Worm (Caenorhabditis elegans) whole organism, young adult: ENCODE data around the gene F54F7.14.

ENCODE experiments used
- B0035.1 ChIP-seq: sonication (generic microtip); optimal IDR thresholded peaks from 2 replicates; lab custom pipeline; 2016; ENCODE audit warnings: missing genetic modification characterization, mild to moderate bottlenecking, missing compliant biosample characterization, missing genotype, missing genetic modification reagents
- C17E4.6 ChIP-seq: fragments of 200-800 bp; sonication (Bioruptor generic); IDR thresholded peaks from 2 replicates; pipeline ENCODE4 v1.3.6; 2022; ENCODE audit warnings: missing genetic modification reagents, missing genetic modification characterization, missing compliant biosample characterization
- F22D6.2 ChIP-seq: sonication (generic microtip); optimal IDR thresholded peaks from 2 replicates; lab custom pipeline; 2016; ENCODE audit warnings: mild to moderate bottlenecking, missing genetic modification characterization, missing compliant biosample characterization
- F33H1.4 ChIP-seq: fragments of 200-800 bp; sonication (Bioruptor generic); IDR thresholded peaks from 2 replicates; pipeline ENCODE4 v1.3.6; 2022; ENCODE audit warnings: missing genetic modification reagents, missing genetic modification characterization, missing compliant biosample characterization
- F39B2.1 ChIP-seq: fragments of 200-800 bp; sonication (Bioruptor generic); IDR thresholded peaks from 2 replicates; pipeline ENCODE4 v1.3.6; 2022; ENCODE audit warnings: missing genetic modification reagents, missing genetic modification characterization, missing compliant biosample characterization
- F52B5.7 ChIP-seq: sonication (generic microtip); optimal IDR thresholded peaks from 2 replicates; lab custom pipeline; 2016; ENCODE audit warnings: mild to moderate bottlenecking, missing genetic modification characterization, missing compliant biosample characterization
- F57A8.1 ChIP-seq: fragments of 200-800 bp; sonication (Bioruptor generic); optimal IDR thresholded peaks from 2 replicates; lab custom pipeline; 2018; ENCODE audit warnings: mild to moderate bottlenecking, missing genetic modification characterization, moderate library complexity, missing compliant biosample characterization
- T07F8.4 ChIP-seq: sonication (generic microtip); optimal IDR thresholded peaks from 2 replicates; lab custom pipeline; 2016; ENCODE audit warnings: mild to moderate bottlenecking, missing genetic modification characterization, moderate library complexity, missing compliant biosample characterization
- T26A5.8 ChIP-seq: sonication (generic microtip); optimal IDR thresholded peaks from 2 replicates; lab custom pipeline; 2016; ENCODE audit warnings: missing genetic modification characterization, missing compliant biosample characterization
- Y56A3A.18 ChIP-seq: fragments of 200-800 bp; sonication (Bioruptor generic); IDR thresholded peaks from 2 replicates; pipeline ENCODE4 v1.3.6; 2022; ENCODE audit warnings: missing genetic modification reagents, missing genetic modification characterization, missing compliant biosample characterization
- Y79H2A.3 ChIP-seq: fragments of 200-800 bp; sonication (Bioruptor generic); conservative IDR thresholded peaks from 2 replicates; pipeline ENCODE4 v1.3.6; 2022; ENCODE audit warnings: missing genetic modification reagents, missing genetic modification characterization, missing compliant biosample characterization
- ZK185.1 ChIP-seq: sonication (generic microtip); optimal IDR thresholded peaks from 2 replicates; lab custom pipeline; 2016; ENCODE audit warnings: mild to moderate bottlenecking, missing genetic modification characterization, missing compliant biosample characterization; ENCODE audit not compliant: poor library complexity, severe bottlenecking
- ama-1 ChIP-seq, 3 experiments: fragments of 150-350 bp in 1 of 3; sonication (generic microtip) in 2 of 3; optimal IDR thresholded peaks; 2 replicates each; lab custom pipeline; 2014 to 2018; ENCODE audit warnings: missing biosample characterization in 2 of 3, missing genetic modification characterization in 2 of 3, missing genetic modification reagents in 2 of 3
- athp-1 ChIP-seq: sonication (generic microtip); optimal IDR thresholded peaks from 2 replicates; lab custom pipeline; 2017; ENCODE audit warnings: mild to moderate bottlenecking, missing genetic modification characterization, missing compliant biosample characterization
- attf-5 ChIP-seq: fragments of 200-800 bp; sonication (Bioruptor generic); optimal IDR thresholded peaks from 2 replicates; lab custom pipeline; 2018; ENCODE audit warnings: mild to moderate bottlenecking, missing genetic modification characterization, missing compliant biosample characterization
- attf-6 ChIP-seq: fragments of 200-800 bp; sonication (Bioruptor generic); IDR thresholded peaks from 2 replicates; pipeline ENCODE4 v1.3.6; 2022; ENCODE audit warnings: missing genetic modification reagents, missing genetic modification characterization, missing compliant biosample characterization
- bed-1 ChIP-seq: fragments of 200-800 bp; sonication (Bioruptor generic); IDR thresholded peaks from 2 replicates; pipeline ENCODE4 v1.3.6; 2022; ENCODE audit warnings: missing genetic modification reagents, missing genetic modification characterization, missing compliant biosample characterization
- bed-2 ChIP-seq: fragments of 200-800 bp; sonication (Bioruptor generic); IDR thresholded peaks from 2 replicates; pipeline ENCODE4 v1.3.6; 2022; ENCODE audit warnings: missing genetic modification reagents, missing genetic modification characterization, missing compliant biosample characterization
- cebp-2 ChIP-seq: fragments of 200-800 bp; sonication (Bioruptor generic); IDR thresholded peaks from 2 replicates; pipeline ENCODE4 v1.3.6; 2022; ENCODE audit warnings: missing genetic modification characterization, missing compliant biosample characterization
- ceh-40 ChIP-seq: fragments of 200-800 bp; sonication (Bioruptor generic); IDR thresholded peaks from 2 replicates; pipeline ENCODE4 v1.3.6; 2022; ENCODE audit warnings: missing genetic modification characterization, missing compliant biosample characterization
- ceh-58 ChIP-seq: fragments of 200-800 bp; sonication (Bioruptor generic); IDR thresholded peaks from 2 replicates; pipeline ENCODE4 v1.3.6; 2022; ENCODE audit warnings: missing genetic modification characterization, missing compliant biosample characterization
- ceh-91 ChIP-seq: fragments of 200-800 bp; sonication (Bioruptor generic); IDR thresholded peaks from 2 replicates; pipeline ENCODE4 v1.3.6; 2022; ENCODE audit warnings: missing genetic modification reagents, missing genetic modification characterization, missing compliant biosample characterization
- die-1 ChIP-seq: sonication (generic microtip); optimal IDR thresholded peaks from 2 replicates; lab custom pipeline; 2016; ENCODE audit warnings: missing genotype, mild to moderate bottlenecking, missing genetic modification characterization, missing compliant biosample characterization
- dpff-1 ChIP-seq: sonication (generic microtip); optimal IDR thresholded peaks from 2 replicates; lab custom pipeline; 2017; ENCODE audit warnings: mild to moderate bottlenecking, missing genetic modification characterization, missing compliant biosample characterization
- efl-1 ChIP-seq: fragments of 150-350 bp; optimal IDR thresholded peaks from 2 replicates; lab custom pipeline; 2014; ENCODE audit warnings: missing biosample characterization, missing genetic modification reagents, missing genetic modification characterization
- egl-44 ChIP-seq: fragments of 200-800 bp; sonication (Bioruptor generic); IDR thresholded peaks from 2 replicates; pipeline ENCODE4 v1.3.6; 2022; ENCODE audit warnings: missing genetic modification reagents, missing genetic modification characterization, missing compliant biosample characterization
- ets-4 ChIP-seq: fragments of 200-800 bp; sonication (Bioruptor generic); optimal IDR thresholded peaks from 2 replicates; lab custom pipeline; 2018; ENCODE audit warnings: mild to moderate bottlenecking, missing genetic modification characterization, missing compliant biosample characterization
- gei-17 ChIP-seq: fragments of 200-800 bp; sonication (Bioruptor generic); optimal IDR thresholded peaks from 2 replicates; lab custom pipeline; 2018; ENCODE audit warnings: mild to moderate bottlenecking, missing genetic modification characterization, missing compliant biosample characterization
- lsl-1 ChIP-seq: fragments of 200-800 bp; sonication (Bioruptor generic); optimal IDR thresholded peaks from 2 replicates; lab custom pipeline; 2018; ENCODE audit warnings: mild to moderate bottlenecking, missing genetic modification characterization, moderate library complexity, missing compliant biosample characterization
- lsy-27 ChIP-seq: sonication (generic microtip); optimal IDR thresholded peaks from 2 replicates; lab custom pipeline; 2017; ENCODE audit warnings: missing genetic modification characterization, mild to moderate bottlenecking, missing compliant biosample characterization, antibody characterized with exemption, missing genotype, borderline replicate concordance; ENCODE audit not compliant: insufficient read depth
- nhr-179 ChIP-seq: sonication (generic microtip); optimal IDR thresholded peaks from 2 replicates; lab custom pipeline; 2016; ENCODE audit warnings: mild to moderate bottlenecking, missing genetic modification characterization, missing compliant biosample characterization
- rcor-1 ChIP-seq: fragments of 200-800 bp; sonication (Bioruptor generic); IDR thresholded peaks from 2 replicates; pipeline ENCODE4 v1.3.6; 2022; ENCODE audit warnings: missing genetic modification reagents, missing genetic modification characterization, missing compliant biosample characterization
- snpc-4 ChIP-seq, 5 experiments: fragments of 150-350 bp in 1 of 5; sonication (generic microtip) in 4 of 5; optimal IDR thresholded peaks; 2 replicates each; lab custom pipeline; 2014 to 2018; ENCODE audit warnings: missing genetic modification characterization in 5 of 5, missing biosample characterization in 3 of 5, antibody characterized with exemption in 2 of 5, mild to moderate bottlenecking in 2 of 5, missing compliant biosample characterization in 2 of 5, missing genotype in 2 of 5, moderate library complexity in 2 of 5, missing genetic modification reagents in 1 of 5
- tbp1 ChIP-seq: fragments of 200-800 bp; sonication (Bioruptor generic); optimal IDR thresholded peaks from 2 replicates; lab custom pipeline; 2018; ENCODE audit warnings: mild to moderate bottlenecking, missing genetic modification characterization, missing compliant biosample characterization
- ztf-22 ChIP-seq: fragments of 200-800 bp; sonication (Bioruptor generic); optimal IDR thresholded peaks from 2 replicates; lab custom pipeline; 2018; ENCODE audit warnings: mild to moderate bottlenecking, missing genetic modification characterization, moderate library complexity, missing compliant biosample characterization
- ztf-25 ChIP-seq: fragments of 200-800 bp; sonication (Bioruptor generic); IDR thresholded peaks from 2 replicates; pipeline ENCODE4 v1.3.6; 2022; ENCODE audit warnings: missing genetic modification reagents, missing genetic modification characterization, missing compliant biosample characterization
- ztf-28 ChIP-seq: fragments of 200-800 bp; sonication (Bioruptor generic); IDR thresholded peaks from 2 replicates; pipeline ENCODE4 v1.3.6; 2022; ENCODE audit warnings: missing genetic modification reagents, missing genetic modification characterization, missing compliant biosample characterization
- ztf-6 ChIP-seq: fragments of 200-800 bp; sonication (Bioruptor generic); IDR thresholded peaks from 2 replicates; pipeline ENCODE4 v1.3.6; 2022; ENCODE audit warnings: missing genetic modification reagents, missing genetic modification characterization, missing compliant biosample characterization

Gene F54F7.14

ce11 chrX:11823704-11824103, 27.0 kb upstream of the F54F7.14 start, which contains the start of gene tag-241:
tag-241 (plus strand) TSS chrX:11824004.
- TF ChIP-seq ztf-28 (no peak), T07F8.4 (tag; lab: Kevin White, UChicago) (no peak), B0035.1 (tag; lab: Kevin White, UChicago) (no peak), F52B5.7 (no peak), F22D6.2 (no peak), ceh-91 (GFP tag; lab: Robert Waterston, UW) (no peak), die-1 (no peak), ceh-58 (GFP tag; lab: Robert Waterston, UW) (no peak), ets-4 (GFP tag; lab: Kevin White, UChicago) (no peak), bed-2 (no peak), snpc-4 (GFP tag; optimal IDR thresholded peaks at IDR 0.05; lab: Kevin White, UChicago) (no peak), snpc-4 (tag; optimal IDR thresholded peaks at IDR 0.05; lab: Kevin White, UChicago) (no peak), T26A5.8 (tag; lab: Kevin White, UChicago) (no peak)

- TF ChIP-seq F57A8.1 (GFP tag; lab: Kevin White, UChicago) (no peak), lsy-27 (tag; lab: Kevin White, UChicago) (no peak)
- TF ChIP-seq, all 124 proteins: peak for 0
Measured at ce11 chrX:11826892-11827291, 23.8 kb upstream of the F54F7.14 start.

DNA sequence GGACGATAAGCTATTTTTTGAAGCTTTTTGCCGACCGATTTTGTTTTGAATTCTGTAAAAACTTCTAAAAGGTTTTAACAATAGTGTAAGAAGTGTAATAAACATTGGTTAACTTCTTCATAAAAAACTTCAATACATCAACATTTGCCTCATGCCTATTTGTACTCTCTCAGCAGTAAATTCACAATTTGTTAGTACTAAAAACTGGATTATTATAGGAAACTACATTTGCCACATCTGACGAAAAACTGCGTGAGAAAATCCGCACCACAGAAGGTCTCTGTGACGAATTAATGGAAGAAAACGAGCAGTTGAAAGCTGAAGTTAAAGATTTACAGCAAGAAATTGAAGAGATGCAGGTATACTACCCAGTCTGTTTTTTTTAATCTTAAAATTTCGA, 23.1 kb upstream of the F54F7.14 start:
- no peak for TF ChIP-seq athp-1 (tag; lab: Kevin White, UChicago)
- no peak for TF ChIP-seq F39B2.1 (GFP tag; lab: Robert Waterston, UW)
- no peak for TF ChIP-seq bed-1
- no peak for TF ChIP-seq Y79H2A.3
- no peak for TF ChIP-seq tbp1 (GFP tag; lab: Kevin White, UChicago)
- no peak for TF ChIP-seq gei-17 (GFP tag; lab: Kevin White, UChicago)
- TF ChIP-seq ztf-28 = no peak
- TF ChIP-seq ceh-40 = no peak
- TF ChIP-seq rcor-1 (GFP tag; lab: Robert Waterston, UW) = no peak
- TF ChIP-seq ztf-25 (GFP tag; lab: Robert Waterston, UW) = no peak
- TF ChIP-seq ZK185.1 (tag; lab: Kevin White, UChicago) = no peak
- TF ChIP-seq lsy-27 (tag; lab: Kevin White, UChicago) = no peak
- no peak for TF ChIP-seq attf-6 (GFP tag; lab: Robert Waterston, UW)
- no peak for TF ChIP-seq ama-1 (optimal IDR thresholded peaks at IDR 0.05; lab: Kevin White, UChicago)
- no peak for TF ChIP-seq ama-1 (GFP tag; optimal IDR thresholded peaks at IDR 0.05; lab: Kevin White, UChicago)
- TF ChIP-seq Y56A3A.18 (GFP tag; lab: Robert Waterston, UW) = no peak
- no peak for TF ChIP-seq cebp-2 (GFP tag; lab: Robert Waterston, UW)
- no peak for TF ChIP-seq egl-44 (GFP tag; lab: Robert Waterston, UW)
- no peak for TF ChIP-seq ztf-22 (GFP tag; lab: Kevin White, UChicago)

DNA sequence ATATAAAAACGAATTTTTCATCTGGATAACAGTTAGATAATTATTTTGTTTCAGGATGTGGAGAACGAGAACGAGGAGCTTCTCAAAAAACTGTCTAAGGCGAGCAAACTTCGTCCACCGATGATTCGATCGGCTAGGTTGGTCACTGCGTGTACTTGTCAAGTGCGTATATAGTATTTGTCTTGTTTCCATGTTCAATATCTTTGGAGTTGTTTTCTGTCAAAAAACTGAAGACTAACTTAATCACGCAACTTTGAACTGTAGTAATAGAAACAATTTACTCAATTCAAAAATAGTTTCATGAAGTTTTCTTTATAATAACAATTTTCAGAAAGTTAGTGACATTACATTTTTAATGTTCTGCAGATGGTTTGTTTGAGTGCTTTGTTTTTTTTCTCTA, 22.0 kb upstream of the F54F7.14 start:
- no peak for TF ChIP-seq tbp1 (GFP tag; lab: Kevin White, UChicago)
- no peak for TF ChIP-seq lsl-1 (GFP tag; lab: Kevin White, UChicago)
- no peak for TF ChIP-seq ztf-6 (GFP tag; lab: Robert Waterston, UW)
- no peak for TF ChIP-seq nhr-179 (tag; lab: Kevin White, UChicago)
- TF ChIP-seq attf-5 (GFP tag; lab: Kevin White, UChicago) = no peak
- no peak for TF ChIP-seq F33H1.4 (GFP tag; lab: Robert Waterston, UW)
- TF ChIP-seq ets-4 (GFP tag; lab: Kevin White, UChicago) = no peak
- TF ChIP-seq efl-1 (GFP tag; lab: Kevin White, UChicago) = no peak
- TF ChIP-seq dpff-1 (tag; lab: Kevin White, UChicago) = no peak
- no peak for TF ChIP-seq C17E4.6 (GFP tag; lab: Robert Waterston, UW)
